Worm (Caenorhabditis elegans) whole organism, mixed stage, embryonic: ENCODE data around the gene pycr-4.

Experiments
- M03D4.4 ChIP-seq: sonication (generic microtip); optimal IDR thresholded peaks from 2 replicates; lab custom pipeline; 2017; ENCODE audit warnings: mild to moderate bottlenecking, missing genetic modification characterization, missing compliant biosample characterization
- ceh-39 ChIP-seq: fragments of 150-350 bp; optimal IDR thresholded peaks from 2 replicates; lab custom pipeline; 2014; ENCODE audit warnings: missing biosample characterization, missing genetic modification characterization
- drap-1 ChIP-seq: fragments of 200-800 bp; sonication (Bioruptor generic); optimal IDR thresholded peaks from 3 replicates; lab custom pipeline; 2018; ENCODE audit warnings: mild to moderate bottlenecking, missing genetic modification characterization, missing compliant biosample characterization
- elt-3 ChIP-seq: fragments of 150-350 bp; optimal IDR thresholded peaks from 2 replicates; lab custom pipeline; 2014; ENCODE audit warnings: missing biosample characterization, missing genetic modification characterization
- hlh-1 ChIP-seq: fragments of 150-350 bp; optimal IDR thresholded peaks from 2 replicates; lab custom pipeline; 2014; ENCODE audit warnings: missing biosample characterization, missing genetic modification reagents, missing genetic modification characterization
- lin-13 ChIP-seq: fragments of 150-350 bp; optimal IDR thresholded peaks from 2 replicates; lab custom pipeline; 2014; ENCODE audit warnings: missing biosample characterization, missing genetic modification characterization
- lsy-2 ChIP-seq: fragments of 150-350 bp; optimal IDR thresholded peaks from 2 replicates; lab custom pipeline; 2014; ENCODE audit warnings: missing biosample characterization, missing genetic modification characterization
- sptf-1 ChIP-seq: sonication (generic microtip); optimal IDR thresholded peaks from 2 replicates; lab custom pipeline; 2017; ENCODE audit warnings: mild to moderate bottlenecking, missing genetic modification characterization, moderate library complexity, missing compliant biosample characterization
- unc-120 ChIP-seq: sonication (generic microtip); optimal IDR thresholded peaks from 2 replicates; lab custom pipeline; 2017; ENCODE audit warnings: missing genetic modification characterization, missing compliant biosample characterization; ENCODE audit not compliant: poor library complexity, severe bottlenecking
- ztf-11 ChIP-seq: fragments of 150-350 bp; optimal IDR thresholded peaks from 2 replicates; lab custom pipeline; 2014; ENCODE audit warnings: missing biosample characterization, missing genetic modification characterization

DNA sequence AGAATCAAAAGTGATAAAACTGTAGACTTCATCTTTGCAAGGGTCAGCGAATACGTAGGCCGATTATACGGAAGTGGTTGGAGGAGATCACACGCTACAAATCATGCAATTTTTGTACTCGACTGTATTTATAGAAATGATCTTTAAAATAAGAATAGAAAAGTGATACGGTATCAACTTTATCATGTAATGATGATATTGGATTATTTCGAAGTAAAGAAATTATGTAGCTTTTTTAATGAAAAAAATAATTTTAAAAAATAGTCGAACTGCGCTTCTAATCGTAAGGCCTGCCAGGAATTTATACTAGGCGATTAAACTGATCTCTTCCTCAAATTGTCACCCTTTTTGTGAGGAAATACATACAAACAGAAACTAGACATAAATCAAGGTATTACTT, 43.2 kb downstream of the pycr-4 start, which contains the start of gene B0496.11:
- TF ChIP-seq M03D4.4 (tag; lab: Kevin White, UChicago) (no peak), ztf-11 (tag; lab: Kevin White, UChicago) (no peak), sptf-1 (tag; lab: Kevin White, UChicago) (no peak), lin-13 (tag; lab: Kevin White, UChicago) (no peak), elt-3 (tag; lab: Kevin White, UChicago) (no peak), hlh-1 (tag; lab: Kevin White, UChicago) (no peak), drap-1 (GFP tag; lab: Kevin White, UChicago) (no peak), lsy-2 (no peak), unc-120 (tag; lab: Kevin White, UChicago) (no peak), ceh-39 (tag; lab: Kevin White, UChicago) (no peak)
